Fruit fly (Drosophila melanogaster): ENCODE measurements around the gene tut.
A peak's percentile ranks its signal among the peaks of the same experiment; 100 is the strongest.

tut gene

DNA sequence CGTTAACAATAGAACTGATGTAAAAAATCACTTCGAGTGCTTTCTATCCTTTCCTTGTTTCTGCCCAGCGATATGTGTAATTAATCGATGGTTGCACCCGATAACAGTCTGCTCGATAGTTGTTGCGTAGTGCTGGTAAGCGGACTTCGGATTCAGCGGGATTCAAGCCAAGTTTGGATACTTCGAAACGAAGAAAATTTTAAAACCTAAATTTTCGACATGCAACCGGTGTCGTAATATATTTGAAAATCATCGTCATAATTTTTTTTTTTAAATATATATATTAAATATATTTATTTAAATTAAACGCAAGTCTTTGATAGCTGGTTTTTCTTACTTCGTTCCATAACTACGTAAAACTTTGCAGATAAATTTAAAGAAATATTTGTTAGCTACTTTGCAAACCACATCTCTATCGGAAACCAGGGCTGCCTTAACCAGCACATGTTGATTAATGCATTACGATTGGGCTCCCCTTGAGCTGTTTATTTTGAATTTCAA, 12.7 kb downstream of the tut start, which contains the start of the genes UbcE2M and Dhps (continued):
- TF ChIP-seq Hr51 (GFP tag; optimal IDR thresholded peaks at IDR 0.05) (peak in 1 of 2 experiments; percentile 62), Dad (GFP tag; optimal IDR thresholded peaks at IDR 0.05) (no peak), onecut (GFP tag; IDR thresholded peaks at IDR 0.05) (peak; percentile 19; the same call in 1 of the 2 replicates), CG12744 (GFP tag; optimal IDR thresholded peaks at IDR 0.05) (peak; percentile 11), Hr39 (optimal IDR thresholded peaks at IDR 0.05) (no peak), tin (GFP tag; optimal IDR thresholded peaks at IDR 0.05) (peak; percentile 66), pb (GFP tag; optimal IDR thresholded peaks at IDR 0.05) (no peak), sc (optimal IDR thresholded peaks at IDR 0.05) (no peak), sc (GFP tag; optimal IDR thresholded peaks at IDR 0.05) (peak; percentile 57), CG18011 (GFP tag; optimal IDR thresholded peaks at IDR 0.05) (peak; percentile 33), fd3F (GFP tag; optimal IDR thresholded peaks at IDR 0.05) (peak; percentile 68), CG8924 (tag; optimal IDR thresholded peaks at IDR 0.05) (peak; percentile 80), CG4360 (GFP tag; IDR thresholded peaks at IDR 0.05) (no peak), pnt (GFP tag; optimal IDR thresholded peaks at IDR 0.05) (peak; percentile 56), CG17328 (GFP tag; IDR thresholded peaks at IDR 0.05) (no peak), Med (GFP tag) (peak; percentile 89), Bdp1 (GFP tag; optimal IDR thresholded peaks at IDR 0.05) (no peak), unc-4 (GFP tag; IDR thresholded peaks at IDR 0.05; ENCODE audit: partially characterized antibody) (peak; percentile 68), CG1647 (GFP tag; optimal IDR thresholded peaks at IDR 0.05) (peak; percentile 9), Kr (GFP tag; optimal IDR thresholded peaks at IDR 0.05) (no peak), dysf (GFP tag; IDR thresholded peaks at IDR 0.05) (peak; percentile 75; the same call in 2 of the 3 replicates), insv (GFP tag; optimal IDR thresholded peaks at IDR 0.05) (peak in 1 of 2 experiments; percentile 30), CG12104 (GFP tag; optimal IDR thresholded peaks at IDR 0.05) (peak; percentile 43), MTF-1 (GFP tag; optimal IDR thresholded peaks at IDR 0.05; ENCODE audit: borderline replicate concordance) (no peak), bigmax (GFP tag; optimal IDR thresholded peaks at IDR 0.05) (no peak), Eip74EF (GFP tag; optimal IDR thresholded peaks at IDR 0.05) (no peak), ken (GFP tag; IDR thresholded peaks at IDR 0.05) (peak; percentile 44; the same call in 1 of the 3 replicates), CG3407 (GFP tag; optimal IDR thresholded peaks at IDR 0.05) (no peak), kay (GFP tag; optimal IDR thresholded peaks at IDR 0.05) (peak; percentile 47), Dip3 (GFP tag; optimal IDR thresholded peaks at IDR 0.05) (peak; percentile 49), Poxn (GFP tag; IDR thresholded peaks at IDR 0.05) (peak; percentile 42; the same call in 1 of the 2 replicates), CG10565 (GFP tag; optimal IDR thresholded peaks at IDR 0.05) (no peak), CG43689 (GFP tag; IDR thresholded peaks at IDR 0.05) (no peak), crc (GFP tag; optimal IDR thresholded peaks at IDR 0.05) (no peak), MBD-R2 (GFP tag; IDR thresholded peaks at IDR 0.05) (peak; percentile 69; the same call in 1 of the 2 replicates), run (tag; optimal IDR thresholded peaks at IDR 0.05) (no peak), CG7987 (GFP tag; optimal IDR thresholded peaks at IDR 0.05) (peak; percentile 2), CG11723 (GFP tag; optimal IDR thresholded peaks at IDR 0.05) (no peak), croc (GFP tag; conservative IDR thresholded peaks at IDR 0.05) (peak; percentile 57), CG7357 (GFP tag; IDR thresholded peaks at IDR 0.05) (peak; percentile 55; the same call in 2 of the 3 replicates), CG10654 (GFP tag; optimal IDR thresholded peaks at IDR 0.05) (peak; percentile 57), CG4282 (GFP tag; optimal IDR thresholded peaks at IDR 0.05) (no peak), Chrac-16 (GFP tag; optimal IDR thresholded peaks at IDR 0.05) (peak; percentile 67), abd-A (tag; optimal IDR thresholded peaks at IDR 0.05) (no peak), wek (GFP tag; optimal IDR thresholded peaks at IDR 0.05) (no peak), aop (GFP tag; IDR thresholded peaks at IDR 0.05) (no peak), sens-2 (GFP tag; IDR thresholded peaks at IDR 0.05) (0 out of 2 replicates have a peak, but pooled peaks have one; percentile 32), jing (GFP tag; optimal IDR thresholded peaks at IDR 0.05) (no peak), chif (GFP tag; optimal IDR thresholded peaks at IDR 0.05) (peak in 1 of 2 experiments; percentile 29), hkb (optimal IDR thresholded peaks at IDR 0.05) (no peak), hkb (GFP tag; IDR thresholded peaks at IDR 0.05) (peak; percentile 50)

Data from whole organism, embryonic.